Fruit fly (Drosophila melanogaster) whole organism, prepupa: ENCODE measurements around the gene CG31797.

Experiments
- CG6792 ChIP-seq: fragments of 200-800 bp; sonication (Bioruptor generic); optimal IDR thresholded peaks from 3 replicates; lab custom pipeline; 2016; ENCODE audit warnings: missing biosample characterization, missing genetic modification characterization
- Hr39 ChIP-seq: fragments of 200-800 bp; sonication (Bioruptor generic); optimal IDR thresholded peaks from 2 replicates; lab custom pipeline; 2016; ENCODE audit warnings: missing biosample characterization, missing genetic modification characterization
- acj6 ChIP-seq: fragments of 200-800 bp; sonication (Bioruptor generic); optimal IDR thresholded peaks from 3 replicates; lab custom pipeline; 2016; ENCODE audit warnings: missing biosample characterization, missing genetic modification characterization
- cyc ChIP-seq: fragments of 200-800 bp; sonication (Bioruptor generic); optimal IDR thresholded peaks from 3 replicates; lab custom pipeline; 2016; ENCODE audit warnings: missing biosample characterization, missing genetic modification characterization

- no peak for TF ChIP-seq CG6792 (GFP tag; lab: Kevin White, UChicago)
- TF ChIP-seq cyc (GFP tag; lab: Kevin White, UChicago) = no peak
- TF ChIP-seq acj6 (GFP tag; lab: Kevin White, UChicago) = peak; percentile 1
- no peak for TF ChIP-seq Hr39 (GFP tag; lab: Kevin White, UChicago)
Observed at dm6 chr2L:19307641-19308040, 45.6 kb upstream of the CG31797 start.
